Fruit fly (Drosophila melanogaster): ENCODE measurements around the gene Hus1-like.

The Hus1-like gene

dm6 chr3R:4831197-4831596, 19.3 kb upstream of the Hus1-like start, which contains the start of gene CG14659:
Gene CG14659 (minus strand): TSS chr3R:4831297.
- no peak for TF ChIP-seq noc (tag; optimal IDR thresholded peaks at IDR 0.05)

- no peak for TF ChIP-seq noc (tag; optimal IDR thresholded peaks at IDR 0.05)
Observed at dm6 chr3R:4830413-4830812, 18.5 kb upstream of the Hus1-like start, which contains the start of gene CG14658. Gene CG14658 (minus strand): TSS chr3R:4830513.

DNA sequence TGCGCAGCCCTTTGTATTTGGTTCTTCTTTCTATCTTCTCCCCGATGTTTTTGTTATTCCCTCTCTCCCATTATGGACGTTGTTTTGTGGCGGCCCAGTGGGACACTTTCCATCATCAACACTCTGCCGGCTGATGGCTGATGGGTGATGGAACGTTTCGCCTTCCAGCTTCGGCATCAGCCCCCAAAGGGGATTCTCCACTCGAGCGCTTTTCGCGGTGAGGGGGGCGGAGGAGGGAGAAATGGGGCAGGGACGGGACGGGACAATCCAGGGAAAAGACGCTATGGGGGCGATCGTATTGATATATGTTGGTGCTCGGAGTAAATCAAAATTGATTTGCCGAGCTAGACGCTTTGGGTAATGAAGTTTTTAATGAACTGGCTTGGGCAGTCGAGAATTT, 13.3 kb upstream of the Hus1-like start:
- no peak for TF ChIP-seq noc (tag; optimal IDR thresholded peaks at IDR 0.05)

DNA sequence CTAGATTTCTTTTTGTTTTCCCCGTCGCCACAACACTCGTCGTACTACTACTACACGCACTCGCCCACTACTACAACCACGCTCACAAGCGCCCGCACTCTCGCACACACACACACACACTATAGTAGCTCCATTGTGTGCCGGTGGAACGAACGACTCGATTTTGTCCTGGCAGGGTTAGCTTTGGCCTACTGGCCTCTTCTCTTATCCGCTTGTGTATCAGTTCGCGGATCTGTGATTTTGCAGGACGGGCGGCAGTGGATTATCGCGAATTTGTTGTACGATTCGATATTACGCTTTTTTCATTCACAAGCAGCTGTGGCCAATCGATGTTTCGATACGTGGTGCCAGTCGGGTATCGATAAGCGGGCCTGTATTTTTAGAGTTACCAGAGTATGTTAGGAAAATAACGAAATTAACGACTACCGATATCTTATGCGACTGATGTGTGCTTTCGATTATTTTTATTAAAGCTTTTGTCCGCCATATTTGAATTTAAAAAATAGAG, 9.3 kb upstream of the Hus1-like start, which contains the start of gene CG14657:
Gene CG14657 (minus strand): TSS at position 335 of the 508 bp plus-strand sequence.
- TF ChIP-seq noc (tag; optimal IDR thresholded peaks at IDR 0.05) = no peak

- no peak for TF ChIP-seq noc (tag; optimal IDR thresholded peaks at IDR 0.05)
Observed at dm6 chr3R:4816018-4816417, 4.1 kb upstream of the Hus1-like start, which contains the start of gene BBS5. Gene BBS5 (plus strand): TSS chr3R:4816318.

DNA sequence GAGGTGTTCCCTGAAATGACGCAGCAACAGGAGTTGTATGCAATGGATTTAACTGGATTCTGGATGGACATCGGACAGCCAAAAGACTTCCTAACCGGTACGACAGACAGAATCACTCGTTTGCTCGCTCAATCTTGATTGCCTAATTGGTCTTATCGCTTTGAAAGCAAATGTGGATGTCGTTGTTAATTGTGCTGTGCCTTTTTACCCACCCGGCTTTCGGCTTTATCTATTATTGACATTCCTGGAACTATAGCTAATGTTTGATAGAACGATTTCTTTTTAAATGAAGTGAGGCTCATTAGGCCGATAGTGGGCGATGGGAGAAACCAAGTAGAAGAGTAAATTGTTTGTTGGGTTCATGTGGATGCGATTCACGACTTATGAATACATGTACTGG, 2.8 kb upstream of the Hus1-like start:
- no peak for TF ChIP-seq noc (tag; optimal IDR thresholded peaks at IDR 0.05)

DNA sequence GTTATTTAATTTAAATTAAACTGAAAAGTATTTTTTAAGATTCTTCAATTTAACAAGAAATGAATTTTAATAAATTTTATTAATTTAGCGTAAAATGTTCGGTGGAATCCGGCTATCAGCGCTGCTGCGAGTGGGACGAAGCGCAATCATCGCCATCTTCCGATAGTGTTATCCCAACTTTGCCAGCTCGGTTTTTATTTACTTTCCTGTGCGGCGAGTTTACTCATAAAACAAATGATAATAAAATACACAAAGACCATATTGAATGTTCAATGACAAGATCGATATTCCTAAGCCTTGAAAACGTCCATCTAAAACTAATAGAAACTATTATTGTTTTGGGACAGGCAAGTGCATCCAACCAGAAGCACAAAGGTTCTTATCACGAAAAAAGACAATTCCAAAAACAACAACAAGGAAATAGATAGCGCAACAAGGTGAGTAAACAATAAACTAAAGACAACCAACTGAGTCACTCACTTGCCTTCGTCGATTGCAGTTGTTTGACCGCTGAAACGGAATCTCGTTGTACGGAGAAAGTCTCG, 1.3 kb upstream of the Hus1-like start:
- TF ChIP-seq noc (tag; optimal IDR thresholded peaks at IDR 0.05) = peak; percentile 33

- no peak for TF ChIP-seq noc (tag; optimal IDR thresholded peaks at IDR 0.05)
Observed at dm6 chr3R:4811124-4811935, 566 bp downstream of the Hus1-like start, which contains the start of gene Gmppb. Gene Gmppb (plus strand): TSS chr3R:4811444.

DNA sequence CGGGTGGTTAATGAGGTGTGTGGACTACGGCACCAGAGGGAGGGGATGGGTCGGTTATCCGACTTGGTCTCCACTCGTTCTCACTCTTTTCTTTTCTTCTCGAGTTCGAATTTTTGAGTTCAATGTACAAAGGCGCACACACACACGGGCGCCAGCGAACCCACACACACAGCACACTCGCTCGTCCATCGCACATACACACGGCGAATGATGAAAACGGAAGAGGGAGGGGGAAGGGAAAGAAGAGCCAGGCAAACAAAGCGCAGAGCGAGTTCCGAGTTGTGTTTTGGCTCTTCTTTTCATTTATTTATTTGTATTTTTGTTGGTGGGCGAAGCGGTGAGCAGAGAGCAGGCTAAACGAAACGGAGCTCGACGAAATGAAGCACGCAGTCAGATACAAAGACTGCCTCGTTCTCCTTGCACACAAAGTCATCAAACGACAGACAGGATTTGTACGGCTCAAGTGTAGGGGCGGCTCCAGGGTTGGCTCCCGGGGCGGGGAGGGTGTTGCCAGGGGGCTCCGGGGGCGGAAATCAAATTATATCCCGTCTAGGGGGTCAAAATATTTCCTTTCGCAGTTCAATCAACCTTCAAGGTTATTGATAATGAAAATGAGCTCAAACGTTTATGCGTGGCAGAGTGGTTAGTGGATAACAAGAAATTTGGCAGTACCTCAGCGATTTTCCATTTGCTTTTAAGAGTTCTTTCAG, 1.8 kb downstream of the Hus1-like start:
- no peak for TF ChIP-seq noc (tag; optimal IDR thresholded peaks at IDR 0.05)

DNA sequence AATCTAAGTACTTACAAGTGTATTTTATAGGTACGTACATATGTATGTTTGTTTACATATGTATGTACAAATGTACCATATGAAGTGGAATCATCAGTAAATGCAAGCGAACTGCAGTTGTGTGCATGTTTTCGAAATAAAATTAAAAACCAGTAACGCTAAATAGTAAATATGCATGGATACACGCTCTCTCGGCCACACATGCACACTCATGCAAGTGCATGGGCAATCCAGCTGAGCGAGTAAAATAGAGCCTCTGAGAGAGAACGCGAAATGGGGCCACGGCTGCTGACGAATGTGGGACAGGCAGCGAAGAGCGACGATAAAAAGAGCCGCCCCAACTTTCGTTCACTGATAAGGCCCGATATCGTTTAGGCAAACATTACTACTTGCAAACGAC, 4.3 kb downstream of the Hus1-like start:
- no peak for TF ChIP-seq noc (tag; optimal IDR thresholded peaks at IDR 0.05)

DNA sequence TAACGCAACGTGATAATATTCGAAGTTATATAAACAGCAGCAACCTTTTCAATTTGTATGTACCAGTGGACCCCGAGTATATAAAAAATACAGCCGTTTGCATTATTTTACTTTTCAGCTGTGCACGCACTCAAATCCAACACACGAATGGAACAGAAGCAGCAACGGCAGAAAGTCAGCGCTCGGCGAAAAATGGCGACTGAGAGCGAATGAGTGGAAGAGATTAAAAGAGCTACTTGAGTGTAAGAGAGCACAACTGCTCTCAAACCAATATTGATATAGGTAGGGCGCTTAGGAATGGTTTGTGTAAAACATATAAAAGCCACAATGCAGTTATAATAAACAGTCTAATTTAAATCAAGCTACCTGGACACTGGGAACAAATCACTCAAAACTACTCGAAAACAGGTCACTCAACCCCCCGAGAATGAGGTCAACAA, 5.6 kb downstream of the Hus1-like start:
- peak; percentile 22 for TF ChIP-seq noc (tag; optimal IDR thresholded peaks at IDR 0.05)

DNA sequence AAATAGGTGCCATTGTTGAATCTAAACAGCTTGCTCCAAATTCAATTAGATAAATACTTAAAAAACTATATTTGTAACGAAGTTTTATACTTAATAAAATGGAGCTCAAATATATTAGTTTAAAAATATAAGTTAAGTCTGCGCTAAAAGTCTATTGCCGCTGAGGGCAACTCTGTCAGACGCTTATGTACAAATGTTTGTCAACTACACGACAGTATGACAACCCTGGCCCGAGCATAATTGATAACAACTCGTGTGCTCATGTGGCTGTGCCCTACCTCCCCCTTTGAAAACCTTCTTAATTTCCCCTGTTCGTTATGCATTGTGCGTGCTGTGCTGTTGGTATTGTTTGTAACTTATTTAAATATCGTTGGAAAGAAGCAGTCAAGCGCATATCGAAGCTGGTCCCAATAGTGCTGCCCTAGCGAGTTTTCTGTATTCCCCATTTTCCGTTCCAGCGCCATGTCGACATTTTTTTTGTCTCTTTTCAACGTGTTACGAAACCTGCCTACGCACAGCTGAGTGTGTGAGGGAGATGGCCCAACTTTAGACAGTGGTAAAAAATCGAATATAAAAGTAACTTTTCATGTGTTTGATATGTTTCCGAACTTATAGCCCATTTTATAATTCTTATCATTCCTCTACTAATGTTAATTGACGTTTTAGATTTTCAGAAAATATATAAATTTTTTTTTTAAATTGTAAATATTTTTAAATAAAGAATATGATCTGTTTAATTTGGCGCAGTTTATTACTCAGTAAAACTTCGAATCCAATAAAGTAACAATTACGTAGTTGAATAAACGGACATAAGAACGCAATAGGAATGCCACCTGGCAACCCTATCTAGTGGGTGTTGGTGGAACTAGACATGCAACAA, 6.8 kb downstream of the Hus1-like start:
- no peak for TF ChIP-seq noc (tag; optimal IDR thresholded peaks at IDR 0.05)

DNA sequence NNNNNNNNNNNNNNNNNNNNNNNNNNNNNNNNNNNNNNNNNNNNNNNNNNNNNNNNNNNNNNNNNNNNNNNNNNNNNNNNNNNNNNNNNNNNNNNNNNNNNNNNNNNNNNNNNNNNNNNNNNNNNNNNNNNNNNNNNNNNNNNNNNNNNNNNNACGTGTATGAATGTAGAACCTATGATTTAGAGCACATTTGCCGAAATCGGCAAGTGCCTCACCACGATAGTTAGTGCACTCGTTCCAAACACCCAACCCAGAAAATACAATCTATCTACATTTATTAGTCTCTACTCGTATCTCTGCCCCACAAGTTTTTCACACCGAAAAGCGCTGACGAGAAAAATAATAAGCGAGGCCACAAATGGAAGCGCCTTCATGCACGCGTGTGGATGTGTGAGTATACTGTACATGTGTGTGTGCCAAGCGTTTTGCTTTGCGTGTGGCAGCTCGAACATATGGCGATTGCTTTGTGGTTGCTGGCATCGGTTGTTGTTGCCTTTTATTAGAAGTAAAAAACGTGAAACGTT, 7.7 kb downstream of the Hus1-like start:
- no peak for TF ChIP-seq noc (tag; optimal IDR thresholded peaks at IDR 0.05)

dm6 chr3R:4798025-4798424, 13.9 kb downstream of the Hus1-like start:
- TF ChIP-seq noc (tag; optimal IDR thresholded peaks at IDR 0.05) = no peak

DNA sequence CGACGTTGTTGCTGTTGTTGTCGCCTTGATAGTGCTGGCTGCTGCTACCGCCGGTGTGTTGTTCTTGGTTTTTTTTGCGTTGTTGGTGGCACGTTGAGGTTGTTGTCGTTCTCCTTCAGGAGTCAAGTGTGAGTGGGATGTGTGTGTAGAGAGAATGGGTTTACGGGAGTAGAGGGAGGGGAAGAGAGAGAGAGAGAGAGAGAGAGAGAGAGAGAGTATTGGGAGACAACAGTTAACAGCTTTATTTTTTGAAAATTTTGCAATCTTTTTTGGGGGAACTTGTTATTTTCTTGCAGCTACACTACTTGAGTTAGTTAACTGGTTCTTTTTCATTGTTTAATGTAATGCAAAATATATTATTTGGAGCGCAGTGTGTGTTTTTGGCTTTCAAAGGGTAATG, 14.3 kb downstream of the Hus1-like start:
- no peak for TF ChIP-seq noc (tag; optimal IDR thresholded peaks at IDR 0.05)
